Worm (Caenorhabditis elegans): ENCODE measurements around the gene C52E2.3.

- no peak for TF ChIP-seq jun-1 (tag; optimal IDR thresholded peaks at IDR 0.05)
- TF ChIP-seq unc-62 (GFP tag; optimal IDR thresholded peaks at IDR 0.05 in 1 of 2), result no peak
- TF ChIP-seq unc-62 (tag; optimal IDR thresholded peaks at IDR 0.05), result no peak
- TF ChIP-seq egl-27 (tag; optimal IDR thresholded peaks at IDR 0.05), result no peak
- no peak for TF ChIP-seq ces-1 (GFP tag; optimal IDR thresholded peaks at IDR 0.05)
- no peak for TF ChIP-seq nhr-41 (GFP tag; IDR thresholded peaks at IDR 0.05)
- no peak for TF ChIP-seq D1046.2 (GFP tag; IDR thresholded peaks at IDR 0.05)
Measured at ce11 chrII:1899934-1900333, 48.9 kb downstream of the C52E2.3 start, which contains the start of gene math-24.
